Fruit fly (Drosophila melanogaster) whole organism, prepupa: ENCODE data around the gene CG5151.
A peak's percentile ranks its signal among the peaks of the same experiment; 100 is the strongest.

ENCODE experiments used
- CG10631 ChIP-seq: fragments of 200-800 bp; sonication (Bioruptor generic); optimal IDR thresholded peaks from 2 replicates; lab custom pipeline; 2016; ENCODE audit warnings: missing biosample characterization, missing genetic modification characterization
- CG11762 ChIP-seq: fragments of 200-800 bp; sonication (Bioruptor generic); optimal IDR thresholded peaks from 3 replicates; lab custom pipeline; 2016; ENCODE audit warnings: missing biosample characterization, missing genetic modification characterization; ENCODE audit not compliant: insufficient read depth
- CG11902 ChIP-seq: fragments of 200-800 bp; sonication (Bioruptor generic); optimal IDR thresholded peaks from 3 replicates; lab custom pipeline; 2016; ENCODE audit warnings: missing biosample characterization, missing genetic modification characterization
- CG15336 ChIP-seq: fragments of 200-800 bp; sonication (Bioruptor generic); IDR thresholded peaks from 2 replicates; pipeline ENCODE4 v1.3.6; 2022; ENCODE audit warnings: missing biosample characterization, missing genetic modification characterization
- CG3032 ChIP-seq: fragments of 200-800 bp; optimal IDR thresholded peaks from 2 replicates; lab custom pipeline; 2019; ENCODE audit warnings: missing biosample characterization, mild to moderate bottlenecking, missing genetic modification characterization, moderate library complexity
- CG32006 ChIP-seq: fragments of 200-800 bp; sonication (Bioruptor generic); optimal IDR thresholded peaks from 3 replicates; lab custom pipeline; 2017; ENCODE audit warnings: missing biosample characterization, mild to moderate bottlenecking, missing genetic modification characterization
- CG3919 ChIP-seq: fragments of 200-800 bp; sonication (Bioruptor generic); optimal IDR thresholded peaks from 3 replicates; lab custom pipeline; 2016; ENCODE audit warnings: missing biosample characterization, missing genetic modification characterization
- CG4318 ChIP-seq: fragments of 200-800 bp; sonication (Bioruptor generic); optimal IDR thresholded peaks from 3 replicates; lab custom pipeline; 2017; ENCODE audit warnings: missing biosample characterization, mild to moderate bottlenecking, missing genetic modification characterization
- CG6163 ChIP-seq: fragments of 200-800 bp; sonication (Bioruptor generic); IDR thresholded peaks from 3 replicates; pipeline ENCODE4 v1.3.6; 2022; ENCODE audit warnings: missing biosample characterization, missing genetic modification characterization
- CG6792 ChIP-seq: fragments of 200-800 bp; sonication (Bioruptor generic); optimal IDR thresholded peaks from 3 replicates; lab custom pipeline; 2016; ENCODE audit warnings: missing biosample characterization, missing genetic modification characterization
- CG7368 ChIP-seq: fragments of 200-800 bp; sonication (Bioruptor generic); optimal IDR thresholded peaks from 3 replicates; lab custom pipeline; 2016; ENCODE audit warnings: missing biosample characterization, missing genetic modification characterization
- CG8632 ChIP-seq: fragments of 200-800 bp; sonication (Bioruptor generic); optimal IDR thresholded peaks from 3 replicates; lab custom pipeline; 2016; ENCODE audit warnings: missing biosample characterization, missing genetic modification characterization
- CG9139 ChIP-seq: fragments of 200-800 bp; sonication (Bioruptor generic); optimal IDR thresholded peaks from 3 replicates; lab custom pipeline; 2017; ENCODE audit warnings: missing biosample characterization, mild to moderate bottlenecking, missing genetic modification characterization
- Eip75B ChIP-seq: fragments of 200-800 bp; sonication (Bioruptor generic); optimal IDR thresholded peaks from 3 replicates; lab custom pipeline; 2016; ENCODE audit warnings: missing biosample characterization, missing genetic modification characterization
- Eip78C ChIP-seq: fragments of 200-800 bp; sonication (Bioruptor generic); peaks from one replicate; lab custom pipeline; 2016; ENCODE audit warnings: missing biosample characterization, missing genetic modification characterization
- Eip93F ChIP-seq: fragments of 200-800 bp; sonication (Bioruptor generic); optimal IDR thresholded peaks from 2 replicates; lab custom pipeline; 2016; ENCODE audit warnings: missing biosample characterization, mild to moderate bottlenecking, missing genetic modification characterization
- Ets21C ChIP-seq: fragments of 200-800 bp; sonication (Bioruptor generic); optimal IDR thresholded peaks from 3 replicates; lab custom pipeline; 2016; ENCODE audit warnings: missing biosample characterization, missing genetic modification characterization
- Hr4 ChIP-seq: fragments of 200-800 bp; sonication (Bioruptor generic); optimal IDR thresholded peaks from 3 replicates; lab custom pipeline; 2016; ENCODE audit warnings: missing biosample characterization, missing genetic modification characterization
- Lpt ChIP-seq: fragments of 200-800 bp; sonication (Bioruptor generic); optimal IDR thresholded peaks from 3 replicates; lab custom pipeline; 2016; ENCODE audit warnings: missing biosample characterization, missing genetic modification characterization
- Met ChIP-seq: fragments of 200-800 bp; sonication (Bioruptor generic); optimal IDR thresholded peaks from 3 replicates; lab custom pipeline; 2016; ENCODE audit warnings: missing biosample characterization, missing genetic modification characterization
- Smox ChIP-seq: fragments of 200-800 bp; sonication (Bioruptor generic); optimal IDR thresholded peaks from 3 replicates; lab custom pipeline; 2016; ENCODE audit warnings: missing biosample characterization, missing genetic modification characterization
- Sox102F ChIP-seq: fragments of 200-800 bp; sonication (Bioruptor generic); optimal IDR thresholded peaks from 2 replicates; lab custom pipeline; 2016; ENCODE audit warnings: missing biosample characterization, mild to moderate bottlenecking, missing genetic modification characterization
- acj6 ChIP-seq: fragments of 200-800 bp; sonication (Bioruptor generic); optimal IDR thresholded peaks from 3 replicates; lab custom pipeline; 2016; ENCODE audit warnings: missing biosample characterization, missing genetic modification characterization
- dsx ChIP-seq: fragments of 200-800 bp; optimal IDR thresholded peaks from 3 replicates; lab custom pipeline; 2019; ENCODE audit warnings: missing biosample characterization, mild to moderate bottlenecking, missing genetic modification characterization, moderate library complexity; ENCODE audit not compliant: poor library complexity, severe bottlenecking
- fd59A ChIP-seq: fragments of 200-800 bp; sonication (Bioruptor generic); optimal IDR thresholded peaks from 2 replicates; lab custom pipeline; 2017; ENCODE audit warnings: missing biosample characterization, mild to moderate bottlenecking, missing genetic modification characterization, missing genetic modification reagents
- lz ChIP-seq: fragments of 200-800 bp; sonication (Bioruptor generic); optimal IDR thresholded peaks from 3 replicates; lab custom pipeline; 2016; ENCODE audit warnings: missing biosample characterization, missing genetic modification characterization
- salr ChIP-seq, 2 experiments: fragments of 200-800 bp; sonication (Bioruptor generic); optimal IDR thresholded peaks; 3 replicates each; lab custom pipeline; 2016 to 2018; ENCODE audit warnings: missing biosample characterization in 2 of 2, missing genetic modification characterization in 2 of 2, mild to moderate bottlenecking in 1 of 2
- spab ChIP-seq: fragments of 200-800 bp; sonication (Bioruptor generic); optimal IDR thresholded peaks from 2 replicates; lab custom pipeline; 2017; ENCODE audit warnings: missing biosample characterization, mild to moderate bottlenecking, missing genetic modification characterization, missing genetic modification reagents
- svp ChIP-seq: fragments of 200-800 bp; sonication (Bioruptor generic); peaks from one replicate; lab custom pipeline; 2016; ENCODE audit warnings: missing biosample characterization, missing genetic modification characterization
- vri ChIP-seq: fragments of 200-800 bp; sonication (Bioruptor generic); optimal IDR thresholded peaks from 3 replicates; lab custom pipeline; 2016; ENCODE audit warnings: missing biosample characterization, mild to moderate bottlenecking, missing genetic modification characterization

Gene CG5151

dm6 chr3L:16147819-16148236 is 16.7 kb downstream of the CG5151 start (continued):
- TF ChIP-seq CG8632 (GFP tag; lab: Kevin White, UChicago) (peak; percentile 45), spab (GFP tag; lab: Kevin White, UChicago) (peak; percentile 31), CG4318 (GFP tag; lab: Kevin White, UChicago) (no peak), fd59A (GFP tag; lab: Kevin White, UChicago) (peak; percentile 21), CG11762 (GFP tag; lab: Kevin White, UChicago) (peak; percentile 61), CG11902 (GFP tag; lab: Kevin White, UChicago) (peak; percentile 29), CG6792 (GFP tag; lab: Kevin White, UChicago) (peak; percentile 53), salr (GFP tag; optimal IDR thresholded peaks at IDR 0.05; lab: Kevin White, UChicago) (peak in 1 of 2 experiments; percentile 59), dsx (GFP tag; lab: Kevin White, UChicago) (no peak), acj6 (GFP tag; lab: Kevin White, UChicago) (peak; percentile 48), CG10631 (GFP tag; lab: Kevin White, UChicago) (peak; percentile 60), CG15336 (peak; percentile 54), CG3032 (tag; lab: Kevin White, UChicago) (peak; percentile 45)

- TF ChIP-seq lz (GFP tag; lab: Kevin White, UChicago) (no peak), CG6163 (GFP tag; lab: Robert Waterston, UW) (0 out of 3 replicates have a peak, but pooled peaks have one; percentile 7), vri (peak; percentile 58), Ets21C (GFP tag; lab: Kevin White, UChicago) (no peak), CG3919 (no peak), CG8632 (GFP tag; lab: Kevin White, UChicago) (no peak), Lpt (GFP tag; lab: Kevin White, UChicago) (no peak), CG32006 (GFP tag; lab: Kevin White, UChicago) (no peak), Eip93F (GFP tag; lab: Kevin White, UChicago) (no peak)
These were observed 17.2 kb downstream of the CG5151 start for dm6 chr3L:16147325-16147724.

- TF ChIP-seq CG4318 (GFP tag; lab: Kevin White, UChicago) (no peak), Eip78C (GFP tag; lab: Kevin White, UChicago) (peak; percentile 75), Smox (GFP tag; lab: Kevin White, UChicago) (no peak), CG3919 (no peak), Hr4 (GFP tag; lab: Kevin White, UChicago) (peak; percentile 5)
These were observed 18.0 kb downstream of the CG5151 start for dm6 chr3L:16146539-16146934.

dm6 chr3L:16145931-16146538 is 18.5 kb downstream of the CG5151 start:
- TF ChIP-seq Eip78C (GFP tag; lab: Kevin White, UChicago), result peak; percentile 54
- TF ChIP-seq Hr4 (GFP tag; lab: Kevin White, UChicago), result no peak

dm6 chr3L:16145282-16145681 is 19.2 kb downstream of the CG5151 start:
- no peak for TF ChIP-seq CG9139
- TF ChIP-seq vri, result peak; percentile 88
- no peak for TF ChIP-seq CG7368 (GFP tag; lab: Kevin White, UChicago)
- TF ChIP-seq Eip75B (GFP tag; lab: Kevin White, UChicago), result peak; percentile 46
- no peak for TF ChIP-seq Sox102F (GFP tag; lab: Kevin White, UChicago)
- TF ChIP-seq Met (GFP tag; lab: Kevin White, UChicago), result no peak
- TF ChIP-seq svp (GFP tag; lab: Kevin White, UChicago), result no peak
